Fruit fly (Drosophila melanogaster) whole organism: ENCODE data around the gene Rab3-GAP.

Experiments used
- CG8478 ChIP-seq: fragments of >200 bp; optimal IDR thresholded peaks from 2 replicates; lab custom pipeline; 2018; ENCODE audit warnings: inconsistent platforms
- pan ChIP-seq: fragments of >200 bp; optimal IDR thresholded peaks from 2 replicates; lab custom pipeline; 2017
- usp ChIP-seq: fragments of >200 bp; optimal IDR thresholded peaks from 2 replicates; lab custom pipeline; 2017; ENCODE audit warnings: missing biosample characterization, missing genetic modification characterization, mixed read lengths

DNA sequence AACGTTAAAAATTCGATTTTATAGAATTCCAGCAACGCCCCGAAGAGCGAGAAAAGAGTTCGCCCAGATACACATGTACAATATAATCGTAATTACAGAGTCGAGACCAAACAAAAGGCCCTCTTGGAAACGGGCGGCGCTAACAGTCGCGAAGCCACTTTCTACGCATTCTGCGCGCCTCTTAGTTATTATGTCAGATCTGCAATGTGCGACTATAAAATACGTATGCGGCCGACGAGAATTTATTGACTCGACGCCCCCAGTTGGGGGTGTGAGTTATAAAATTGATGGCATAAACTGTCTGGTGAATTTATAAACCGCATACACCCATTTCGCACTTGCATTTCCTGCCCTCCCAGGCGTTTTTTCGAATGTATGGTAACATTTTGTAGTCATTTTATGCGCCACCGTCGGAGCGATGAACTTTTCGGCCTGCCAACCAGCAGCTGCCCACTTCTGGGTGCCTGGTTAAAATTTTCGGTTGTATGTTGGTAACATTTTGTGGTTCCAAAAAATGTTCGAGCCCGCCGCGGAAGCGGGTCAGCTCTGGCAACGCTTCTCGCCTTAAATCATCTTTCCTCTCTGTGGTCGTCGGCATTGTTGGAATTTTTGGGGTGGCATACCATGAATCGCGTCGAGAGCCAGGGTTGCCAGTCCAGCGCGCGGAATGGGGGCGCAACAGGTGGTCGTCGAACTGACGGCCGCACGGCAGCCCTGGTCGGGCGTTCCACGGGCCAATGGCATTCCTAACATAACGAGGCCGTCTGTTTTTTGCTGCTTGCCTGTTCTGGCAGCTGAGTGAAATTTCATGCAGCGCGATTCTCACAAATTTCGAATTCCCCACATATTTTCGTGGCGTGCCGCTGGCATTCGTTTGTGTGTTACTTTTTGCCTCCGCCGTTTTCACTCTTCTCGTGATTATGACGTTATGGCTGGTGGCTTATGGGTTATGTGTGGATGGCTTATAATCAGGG is 51.0 kb downstream of the Rab3-GAP start:
- TF ChIP-seq pan (no peak), usp (GFP tag; lab: Kevin White, UChicago) (no peak), CG8478 (lab: Kevin White, UChicago) (no peak)
